Worm (Caenorhabditis elegans) whole organism, L1 larva: Measurements from ENCODE around the gene mrpl-12.

ENCODE experiments used
- ama-1 ChIP-seq: fragments of 150-350 bp; optimal IDR thresholded peaks from 2 replicates; lab custom pipeline; 2014
- nhr-28 ChIP-seq: fragments of 150-350 bp; optimal IDR thresholded peaks from 2 replicates; lab custom pipeline; 2014; ENCODE audit warnings: missing biosample characterization, missing genetic modification characterization
- rnt-1 ChIP-seq: sonication (generic microtip); optimal IDR thresholded peaks from 2 replicates; lab custom pipeline; 2016; ENCODE audit warnings: mild to moderate bottlenecking, missing genetic modification characterization, moderate library complexity, missing compliant biosample characterization
- unc-62 ChIP-seq: fragments of 150-350 bp; optimal IDR thresholded peaks from 2 replicates; lab custom pipeline; 2014; ENCODE audit warnings: missing biosample characterization, missing genetic modification reagents, missing genetic modification characterization

DNA sequence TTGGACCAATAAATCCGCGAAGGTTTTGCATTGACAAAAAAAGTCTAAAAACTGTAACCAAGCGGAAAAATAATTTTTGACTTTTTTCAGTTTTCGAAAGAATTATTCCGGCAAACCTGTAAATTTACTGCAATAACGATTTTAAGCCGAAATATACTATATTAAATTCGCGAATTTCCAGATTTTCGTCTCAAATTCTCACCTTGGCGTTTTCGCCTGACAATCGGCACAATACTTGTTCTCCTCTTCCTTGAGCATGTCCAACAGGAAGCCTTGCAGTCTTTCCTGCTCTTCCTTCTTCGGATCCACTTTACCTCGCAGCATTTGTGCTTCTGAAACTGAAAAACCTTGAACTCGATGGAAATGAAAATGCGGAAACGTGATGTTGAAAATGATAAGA, 31.9 kb downstream of the mrpl-12 start, which contains the start of gene smap-1:
- TF ChIP-seq unc-62 (GFP tag; lab: Kevin White, UChicago), result no peak
- no peak for TF ChIP-seq rnt-1
- no peak for TF ChIP-seq ama-1 (lab: Kevin White, UChicago)
- no peak for TF ChIP-seq nhr-28 (tag; lab: Kevin White, UChicago)
